Worm (Caenorhabditis elegans) whole organism, L2 larva: Measurements from ENCODE around the gene F33D4.6.

Experiments
- C34F6.9 ChIP-seq: fragments of 150-350 bp; optimal IDR thresholded peaks from 2 replicates; lab custom pipeline; 2014; ENCODE audit warnings: missing biosample characterization, missing genetic modification characterization
- F13H6.1 ChIP-seq: sonication (generic microtip); optimal IDR thresholded peaks from 2 replicates; lab custom pipeline; 2016; ENCODE audit warnings: missing genetic modification characterization, missing compliant biosample characterization
- ZK546.5 ChIP-seq: sonication (generic microtip); optimal IDR thresholded peaks from 2 replicates; lab custom pipeline; 2017; ENCODE audit warnings: missing biosample characterization, missing genetic modification characterization
- aly-2 ChIP-seq: fragments of 150-350 bp; optimal IDR thresholded peaks from 2 replicates; lab custom pipeline; 2014; ENCODE audit warnings: missing biosample characterization, missing genetic modification characterization
- ama-1 ChIP-seq: fragments of 150-350 bp; optimal IDR thresholded peaks from 2 replicates; lab custom pipeline; 2018; ENCODE audit warnings: inconsistent platforms
- blmp-1 ChIP-seq: sonication (generic microtip); optimal IDR thresholded peaks from 2 replicates; lab custom pipeline; 2017; ENCODE audit warnings: missing genetic modification characterization, mild to moderate bottlenecking, missing compliant biosample characterization, antibody characterized with exemption, moderate library complexity; ENCODE audit not compliant: insufficient read depth
- ceh-16 ChIP-seq: fragments of 150-350 bp; optimal IDR thresholded peaks from 2 replicates; lab custom pipeline; 2014; ENCODE audit warnings: missing biosample characterization, missing genetic modification characterization
- ceh-82 ChIP-seq: fragments of 150-350 bp; optimal IDR thresholded peaks from 2 replicates; lab custom pipeline; 2014; ENCODE audit warnings: missing biosample characterization, missing genetic modification characterization
- crh-2 ChIP-seq: sonication (generic microtip); optimal IDR thresholded peaks from 2 replicates; lab custom pipeline; 2017; ENCODE audit warnings: missing biosample characterization, missing genetic modification characterization
- dmd-4 ChIP-seq: sonication (generic microtip); optimal IDR thresholded peaks from 2 replicates; lab custom pipeline; 2017; ENCODE audit warnings: missing biosample characterization, missing genetic modification characterization
- egl-27 ChIP-seq: sonication (generic microtip); optimal IDR thresholded peaks from 3 replicates; lab custom pipeline; 2017; ENCODE audit warnings: missing biosample characterization, missing genetic modification reagents, missing genetic modification characterization
- elt-1 ChIP-seq: fragments of 150-350 bp; optimal IDR thresholded peaks from 2 replicates; lab custom pipeline; 2014; ENCODE audit warnings: missing biosample characterization, missing genetic modification characterization
- lin-13 ChIP-seq: fragments of 150-350 bp; optimal IDR thresholded peaks from 2 replicates; lab custom pipeline; 2014; ENCODE audit warnings: missing biosample characterization, missing genetic modification reagents, missing genetic modification characterization
- lin-39 ChIP-seq: fragments of 150-350 bp; optimal IDR thresholded peaks from 2 replicates; lab custom pipeline; 2014; ENCODE audit warnings: missing biosample characterization, missing genetic modification reagents, missing genetic modification characterization
- lsy-2 ChIP-seq, 2 experiments: fragments of 150-350 bp in 1 of 2; sonication (generic microtip) in 1 of 2; optimal IDR thresholded peaks; 2 replicates each; lab custom pipeline; 2014 to 2017; ENCODE audit warnings: missing biosample characterization in 2 of 2, missing genetic modification characterization in 2 of 2
- mbf-1 ChIP-seq: sonication (generic microtip); optimal IDR thresholded peaks from 2 replicates; lab custom pipeline; 2017; ENCODE audit warnings: missing biosample characterization, missing genetic modification characterization
- mdl-1 ChIP-seq, 2 experiments: fragments of 150-350 bp in 1 of 2; sonication (generic microtip) in 1 of 2; optimal IDR thresholded peaks; 2 replicates each; lab custom pipeline; 2017; ENCODE audit warnings: missing biosample characterization in 2 of 2, missing genetic modification characterization in 2 of 2
- nhr-129 ChIP-seq: fragments of 150-350 bp; optimal IDR thresholded peaks from 2 replicates; lab custom pipeline; 2014; ENCODE audit warnings: missing biosample characterization, missing genetic modification characterization
- nhr-21 ChIP-seq: fragments of 150-350 bp; optimal IDR thresholded peaks from 2 replicates; lab custom pipeline; 2014; ENCODE audit warnings: missing biosample characterization, missing genetic modification characterization
- nhr-23 ChIP-seq: fragments of 150-350 bp; optimal IDR thresholded peaks from 2 replicates; lab custom pipeline; 2014; ENCODE audit warnings: missing biosample characterization, missing genetic modification reagents, missing genetic modification characterization
- nhr-237 ChIP-seq: fragments of 150-350 bp; optimal IDR thresholded peaks from 2 replicates; lab custom pipeline; 2014; ENCODE audit warnings: missing biosample characterization, missing genetic modification characterization
- nhr-25 ChIP-seq: fragments of 150-350 bp; sonication (generic microtip); optimal IDR thresholded peaks from 3 replicates; lab custom pipeline; 2014; ENCODE audit warnings: missing biosample characterization, missing genetic modification characterization
- nhr-6 ChIP-seq: fragments of 150-350 bp; optimal IDR thresholded peaks from 2 replicates; lab custom pipeline; 2014; ENCODE audit warnings: missing biosample characterization, missing genetic modification characterization
- nhr-77 ChIP-seq: fragments of 150-350 bp; optimal IDR thresholded peaks from 2 replicates; lab custom pipeline; 2014; ENCODE audit warnings: missing biosample characterization, missing genetic modification characterization
- peb-1 ChIP-seq: fragments of 150-350 bp; optimal IDR thresholded peaks from 2 replicates; lab custom pipeline; 2014; ENCODE audit warnings: missing biosample characterization, missing genetic modification characterization
- sem-4 ChIP-seq: fragments of 150-350 bp; optimal IDR thresholded peaks from 2 replicates; lab custom pipeline; 2014; ENCODE audit warnings: missing biosample characterization, missing genetic modification reagents, missing genetic modification characterization
- sma-3 ChIP-seq: sonication (generic microtip); optimal IDR thresholded peaks from 2 replicates; lab custom pipeline; 2016; ENCODE audit warnings: missing genetic modification reagents, missing genetic modification characterization, missing compliant biosample characterization
- sma-9 ChIP-seq, 2 experiments: fragments of 150-350 bp in 1 of 2; sonication (generic microtip) in 1 of 2; optimal IDR thresholded peaks; 2 replicates each; lab custom pipeline; 2014 to 2016; ENCODE audit warnings: missing genetic modification characterization in 2 of 2, mild to moderate bottlenecking in 1 of 2, missing biosample characterization in 1 of 2, missing compliant biosample characterization in 1 of 2, missing genetic modification reagents in 1 of 2, moderate library complexity in 1 of 2
- snpc-4 ChIP-seq: fragments of 150-350 bp; optimal IDR thresholded peaks from 2 replicates; lab custom pipeline; 2014; ENCODE audit warnings: missing biosample characterization, missing genetic modification characterization
- unc-39 ChIP-seq: fragments of 150-350 bp; optimal IDR thresholded peaks from 2 replicates; lab custom pipeline; 2014; ENCODE audit warnings: missing biosample characterization, missing genetic modification characterization
- unc-55 ChIP-seq: fragments of 150-350 bp; sonication (generic microtip); optimal IDR thresholded peaks from 3 replicates; lab custom pipeline; 2014; ENCODE audit warnings: missing biosample characterization, missing genetic modification reagents, missing genetic modification characterization
- unc-62 ChIP-seq: fragments of 150-350 bp; optimal IDR thresholded peaks from 2 replicates; lab custom pipeline; 2014; ENCODE audit warnings: missing biosample characterization, missing genetic modification reagents, missing genetic modification characterization
- zag-1 ChIP-seq: fragments of 150-350 bp; optimal IDR thresholded peaks from 2 replicates; lab custom pipeline; 2014; ENCODE audit warnings: missing biosample characterization, missing genetic modification characterization
- ztf-1 ChIP-seq: fragments of 200-800 bp; sonication (Bioruptor generic); conservative IDR thresholded peaks from 2 replicates; pipeline ENCODE4 v1.3.6; 2022; ENCODE audit warnings: missing genetic modification characterization, missing compliant biosample characterization
- ztf-11 ChIP-seq: sonication (generic microtip); optimal IDR thresholded peaks from 2 replicates; lab custom pipeline; 2017; ENCODE audit warnings: missing biosample characterization, missing genetic modification characterization

F33D4.6 gene

ce11 chrIV:7717916-7718315, at the start of gene F33D4.6:
Gene F33D4.6, minus strand, starts transcription at chrIV:7718016.
- TF ChIP-seq mbf-1 (no peak), unc-55 (GFP tag; lab: Kevin White, UChicago) (no peak), ceh-82 (tag; lab: Kevin White, UChicago) (no peak), snpc-4 (tag; lab: Kevin White, UChicago) (no peak), dmd-4 (tag; lab: Kevin White, UChicago) (no peak), ceh-16 (tag; lab: Kevin White, UChicago) (no peak), nhr-23 (no peak), ztf-1 (no peak), sma-9 (GFP tag; optimal IDR thresholded peaks at IDR 0.05; lab: Kevin White, UChicago) (no peak), sma-9 (tag; optimal IDR thresholded peaks at IDR 0.05; lab: Kevin White, UChicago) (no peak), elt-1 (tag; lab: Kevin White, UChicago) (no peak), lsy-2 (tag; optimal IDR thresholded peaks at IDR 0.05; lab: Kevin White, UChicago) (no peak), unc-39 (tag; lab: Kevin White, UChicago) (no peak), nhr-129 (tag; lab: Kevin White, UChicago) (no peak), unc-62 (GFP tag; lab: Kevin White, UChicago) (no peak), nhr-25 (tag; lab: Kevin White, UChicago) (no peak), lin-39 (tag; lab: Kevin White, UChicago) (no peak)
- TF ChIP-seq, all 48 proteins: peak for 0

ce11 chrIV:7764319-7764718, 46.5 kb upstream of the F33D4.6 start:
- TF ChIP-seq lsy-2 (tag; optimal IDR thresholded peaks at IDR 0.05; lab: Kevin White, UChicago) (no peak), nhr-25 (tag; lab: Kevin White, UChicago) (no peak), crh-2 (tag; lab: Kevin White, UChicago) (no peak), ztf-11 (tag; lab: Kevin White, UChicago) (no peak), nhr-21 (tag; lab: Kevin White, UChicago) (no peak), ztf-1 (no peak), nhr-237 (tag; lab: Kevin White, UChicago) (no peak), blmp-1 (tag; lab: Kevin White, UChicago) (no peak), zag-1 (no peak), snpc-4 (tag; lab: Kevin White, UChicago) (no peak), ceh-82 (tag; lab: Kevin White, UChicago) (no peak)

- TF ChIP-seq sma-9 (GFP tag; optimal IDR thresholded peaks at IDR 0.05; lab: Kevin White, UChicago) (no peak), sma-9 (tag; optimal IDR thresholded peaks at IDR 0.05; lab: Kevin White, UChicago) (no peak), egl-27 (no peak), nhr-6 (tag; lab: Kevin White, UChicago) (no peak), F13H6.1 (tag; lab: Kevin White, UChicago) (no peak), mdl-1 (tag; optimal IDR thresholded peaks at IDR 0.05; lab: Kevin White, UChicago) (no peak), ztf-1 (no peak), nhr-21 (tag; lab: Kevin White, UChicago) (no peak), ZK546.5 (tag; lab: Kevin White, UChicago) (no peak), nhr-237 (tag; lab: Kevin White, UChicago) (no peak)
- TF ChIP-seq, all 48 proteins: peak for 0
Measured at ce11 chrIV:7763748-7764147, 45.9 kb upstream of the F33D4.6 start, which contains the start of the genes C46A5.6 and C46A5.1. Gene C46A5.6, minus strand, starts transcription at chrIV:7763848. Gene C46A5.1, plus strand, starts transcription at chrIV:7763931.

- no peak for TF ChIP-seq mbf-1
- TF ChIP-seq nhr-77 (tag; lab: Kevin White, UChicago): no peak
- no peak for TF ChIP-seq lin-39 (tag; lab: Kevin White, UChicago)
- no peak for TF ChIP-seq aly-2 (tag; lab: Kevin White, UChicago)
- no peak for TF ChIP-seq unc-39 (tag; lab: Kevin White, UChicago)
- TF ChIP-seq sma-3: no peak
- TF ChIP-seq sma-9 (GFP tag; optimal IDR thresholded peaks at IDR 0.05; lab: Kevin White, UChicago): no peak
- no peak for TF ChIP-seq sma-9 (tag; optimal IDR thresholded peaks at IDR 0.05; lab: Kevin White, UChicago)
- TF ChIP-seq lin-13 (GFP tag; lab: Kevin White, UChicago): no peak
- TF ChIP-seq peb-1 (tag; lab: Kevin White, UChicago): no peak
- TF ChIP-seq ama-1 (lab: Kevin White, UChicago): no peak
- TF ChIP-seq lsy-2 (tag; optimal IDR thresholded peaks at IDR 0.05; lab: Kevin White, UChicago): no peak
- TF ChIP-seq ztf-1: no peak
- TF ChIP-seq elt-1 (tag; lab: Kevin White, UChicago): no peak
- no peak for TF ChIP-seq F13H6.1 (tag; lab: Kevin White, UChicago)
- TF ChIP-seq C34F6.9: no peak
- no peak for TF ChIP-seq sem-4 (tag; lab: Kevin White, UChicago)
Measured at ce11 chrIV:7760117-7760516, 42.3 kb upstream of the F33D4.6 start, which contains the start of gene del-7. Gene del-7, plus strand, starts transcription at chrIV:7760417.
